Fruit fly (Drosophila melanogaster) whole organism, embryonic: ENCODE data around the gene IleRS-m.
A peak's percentile ranks its signal among the peaks of the same experiment; 100 is the strongest.

Experiments
- Ada2b ChIP-seq: fragments of 200-800 bp; sonication (Bioruptor generic); IDR thresholded peaks from 2 replicates; pipeline ENCODE4 v1.3.6; 2022; ENCODE audit warnings: missing biosample characterization, missing genetic modification characterization
- B-H1 ChIP-seq: fragments of 200-800 bp; sonication (Bioruptor generic); IDR thresholded peaks from 3 replicates; pipeline ENCODE4 v1.3.6; 2022; ENCODE audit warnings: missing biosample characterization, missing genetic modification characterization
- CG12744 ChIP-seq: fragments of 200-800 bp; sonication (Bioruptor generic); optimal IDR thresholded peaks from 2 replicates; lab custom pipeline; 2016; ENCODE audit warnings: missing biosample characterization, missing genetic modification characterization
- CG12769 ChIP-seq: fragments of 200-800 bp; sonication (Bioruptor generic); optimal IDR thresholded peaks from 2 replicates; lab custom pipeline; 2019; ENCODE audit warnings: missing biosample characterization, mild to moderate bottlenecking, missing genetic modification characterization, moderate library complexity
- CG13775 ChIP-seq: fragments of 200-800 bp; sonication (Bioruptor generic); optimal IDR thresholded peaks from 3 replicates; lab custom pipeline; 2017; ENCODE audit warnings: missing biosample characterization, mild to moderate bottlenecking, missing genetic modification characterization
- CG14710 ChIP-seq: fragments of 200-800 bp; sonication (Bioruptor generic); optimal IDR thresholded peaks from 3 replicates; lab custom pipeline; 2019; ENCODE audit warnings: missing biosample characterization, mild to moderate bottlenecking, missing genetic modification characterization, moderate library complexity
- CG14860 ChIP-seq: fragments of 200-800 bp; sonication (Bioruptor generic); IDR thresholded peaks from 3 replicates; pipeline ENCODE4 v1.3.6; 2022; ENCODE audit warnings: missing biosample characterization, missing genetic modification characterization; ENCODE audit not compliant: partially characterized antibody
- CG15696 ChIP-seq: fragments of 200-800 bp; sonication (Bioruptor generic); optimal IDR thresholded peaks from 2 replicates; lab custom pipeline; 2019; ENCODE audit warnings: missing biosample characterization, mild to moderate bottlenecking, missing genetic modification characterization, moderate library complexity
- CG1603 ChIP-seq: fragments of 200-800 bp; sonication (Bioruptor generic); optimal IDR thresholded peaks from 2 replicates; lab custom pipeline; 2019; ENCODE audit warnings: missing biosample characterization, mild to moderate bottlenecking, missing genetic modification characterization, moderate library complexity
- CG17361 ChIP-seq: fragments of 200-800 bp; sonication (Bioruptor generic); IDR thresholded peaks from 3 replicates; pipeline ENCODE4 v1.3.6; 2022; ENCODE audit warnings: missing biosample characterization, missing genetic modification characterization
- CG18262 ChIP-seq: fragments of 200-800 bp; optimal IDR thresholded peaks from 3 replicates; lab custom pipeline; 2019; ENCODE audit warnings: missing biosample characterization, mild to moderate bottlenecking, missing genetic modification characterization, moderate library complexity
- CG18599 ChIP-seq: fragments of 200-800 bp; sonication (Bioruptor generic); optimal IDR thresholded peaks from 3 replicates; lab custom pipeline; 2017; ENCODE audit warnings: missing biosample characterization, missing genetic modification characterization, mild to moderate bottlenecking, moderate library complexity, missing genetic modification reagents
- CG32767 ChIP-seq: fragments of 200-800 bp; sonication (Bioruptor generic); IDR thresholded peaks from 2 replicates; pipeline ENCODE4 v1.3.6; 2022; ENCODE audit warnings: missing biosample characterization, missing genetic modification characterization
- CG34224 ChIP-seq: fragments of 200-800 bp; sonication (Bioruptor generic); IDR thresholded peaks from 3 replicates; pipeline ENCODE4 v1.3.6; 2022; ENCODE audit warnings: missing biosample characterization, missing genetic modification characterization; ENCODE audit not compliant: partially characterized antibody
- CG34376 ChIP-seq: fragments of 200-800 bp; sonication (Bioruptor generic); optimal IDR thresholded peaks from 2 replicates; lab custom pipeline; 2018; ENCODE audit warnings: missing biosample characterization, mild to moderate bottlenecking, missing genetic modification characterization
- CG42726 ChIP-seq: fragments of 200-800 bp; sonication (Bioruptor generic); IDR thresholded peaks from 2 replicates; pipeline ENCODE4 v1.3.6; 2022; ENCODE audit warnings: missing biosample characterization, missing genetic modification characterization; ENCODE audit not compliant: partially characterized antibody
- CG9876 ChIP-seq: fragments of 200-800 bp; sonication (Bioruptor generic); optimal IDR thresholded peaks from 2 replicates; lab custom pipeline; 2016; ENCODE audit warnings: missing biosample characterization, missing genetic modification characterization
- Camta ChIP-seq: fragments of 200-800 bp; sonication (Bioruptor generic); optimal IDR thresholded peaks from 2 replicates; lab custom pipeline; 2016; ENCODE audit warnings: missing biosample characterization, missing genetic modification characterization
- Dfd ChIP-seq, 2 experiments: fragments of >200 bp; optimal IDR thresholded peaks; 2 replicates each; lab custom pipeline; 2017; ENCODE audit warnings: missing biosample characterization in 2 of 2, missing genetic modification characterization in 2 of 2
- Fer1 ChIP-seq: fragments of 200-800 bp; sonication (Bioruptor generic); optimal IDR thresholded peaks from 2 replicates; lab custom pipeline; 2017; ENCODE audit warnings: missing biosample characterization, mild to moderate bottlenecking, missing genetic modification characterization
- Gug ChIP-seq: fragments of 200-800 bp; sonication (Bioruptor generic); IDR thresholded peaks from 4 replicates; pipeline ENCODE4 v1.3.6; 2022; ENCODE audit warnings: missing biosample characterization, missing genetic modification characterization
- Lim3 ChIP-seq: fragments of 200-800 bp; sonication (Bioruptor generic); IDR thresholded peaks from 2 replicates; pipeline ENCODE4 v1.3.6; 2022; ENCODE audit warnings: missing biosample characterization, missing genetic modification characterization
- MBD-R2 ChIP-seq: fragments of 200-800 bp; sonication (Bioruptor generic); IDR thresholded peaks from 2 replicates; pipeline ENCODE4 v1.3.6; 2022; ENCODE audit warnings: missing biosample characterization, missing genetic modification characterization
- Meics ChIP-seq: fragments of 200-800 bp; sonication (Bioruptor generic); optimal IDR thresholded peaks from 2 replicates; lab custom pipeline; 2017; ENCODE audit warnings: missing biosample characterization, mild to moderate bottlenecking, missing genetic modification characterization
- Nf-YC ChIP-seq: fragments of 200-800 bp; optimal IDR thresholded peaks from 3 replicates; lab custom pipeline; 2019; ENCODE audit warnings: missing biosample characterization, mild to moderate bottlenecking, missing genetic modification characterization, moderate library complexity
- Oli ChIP-seq: fragments of 200-800 bp; sonication (Bioruptor generic); optimal IDR thresholded peaks from 2 replicates; lab custom pipeline; 2018; ENCODE audit warnings: missing biosample characterization, mild to moderate bottlenecking, missing genetic modification characterization, moderate library complexity
- Pdp1 ChIP-seq, 2 experiments: fragments of 200-800 bp; sonication (Bioruptor generic); optimal IDR thresholded peaks; 3 replicates each; lab custom pipeline; 2016; ENCODE audit warnings: missing biosample characterization in 2 of 2, missing genetic modification characterization in 2 of 2, mild to moderate bottlenecking in 1 of 2, moderate library complexity in 1 of 2
- Rx ChIP-seq: fragments of 200-800 bp; sonication (Bioruptor generic); IDR thresholded peaks from 2 replicates; pipeline ENCODE4 v1.3.6; 2022; ENCODE audit warnings: missing biosample characterization, missing genetic modification characterization
- Sin3A ChIP-seq: fragments of >200 bp; optimal IDR thresholded peaks from 2 replicates; lab custom pipeline; 2018
- ac ChIP-seq: fragments of 200-800 bp; sonication (Bioruptor generic); optimal IDR thresholded peaks from 3 replicates; lab custom pipeline; 2017; ENCODE audit warnings: missing biosample characterization, mild to moderate bottlenecking, missing genetic modification characterization
- ap ChIP-seq: fragments of 200-800 bp; sonication (Bioruptor generic); IDR thresholded peaks from 2 replicates; pipeline ENCODE4 v1.3.6; 2022; ENCODE audit warnings: missing biosample characterization, missing genetic modification characterization
- ato ChIP-seq: fragments of 200-800 bp; sonication (Bioruptor generic); IDR thresholded peaks from 2 replicates; pipeline ENCODE4 v1.3.6; 2022; ENCODE audit warnings: missing biosample characterization, missing genetic modification characterization; ENCODE audit not compliant: partially characterized antibody
- bowl ChIP-seq: fragments of 200-800 bp; sonication (Bioruptor generic); IDR thresholded peaks from 2 replicates; pipeline ENCODE4 v1.3.6; 2022; ENCODE audit warnings: missing biosample characterization, missing genetic modification characterization
- cad ChIP-seq: fragments of >200 bp; optimal IDR thresholded peaks from 2 replicates; lab custom pipeline; 2017; ENCODE audit warnings: missing biosample characterization, missing genetic modification characterization
- crc ChIP-seq: fragments of 200-800 bp; sonication (Bioruptor generic); optimal IDR thresholded peaks from 2 replicates; lab custom pipeline; 2016; ENCODE audit warnings: missing biosample characterization, missing genetic modification characterization
- ftz-f1 ChIP-seq: fragments of 200-800 bp; sonication (Bioruptor generic); optimal IDR thresholded peaks from 2 replicates; lab custom pipeline; 2016; ENCODE audit warnings: missing biosample characterization, missing genetic modification characterization
- fu2 ChIP-seq: fragments of 200-800 bp; sonication (Bioruptor generic); optimal IDR thresholded peaks from 2 replicates; lab custom pipeline; 2016; ENCODE audit warnings: missing biosample characterization, missing genetic modification characterization
- gsb ChIP-seq: fragments of 200-800 bp; sonication (Bioruptor generic); IDR thresholded peaks from 2 replicates; pipeline ENCODE4 v1.3.6; 2022; ENCODE audit warnings: missing biosample characterization, missing genetic modification characterization
- hbn ChIP-seq: fragments of 200-800 bp; sonication (Bioruptor generic); IDR thresholded peaks from 2 replicates; pipeline ENCODE4 v1.3.6; 2022; ENCODE audit warnings: missing biosample characterization, missing genetic modification characterization; ENCODE audit not compliant: partially characterized antibody
- kay ChIP-seq: fragments of 200-800 bp; sonication (Bioruptor generic); optimal IDR thresholded peaks from 2 replicates; lab custom pipeline; 2016; ENCODE audit warnings: missing biosample characterization, missing genetic modification characterization
- kni ChIP-seq: fragments of 200-800 bp; sonication (Bioruptor generic); optimal IDR thresholded peaks from 3 replicates; lab custom pipeline; 2017; ENCODE audit warnings: mild to moderate bottlenecking, missing biosample characterization, missing genetic modification reagents, missing genetic modification characterization
- lola ChIP-seq, 3 experiments: fragments of >200 bp in 2 of 3; fragments of 200-800 bp in 1 of 3; sonication (Bioruptor generic) in 1 of 3; optimal IDR thresholded peaks; 2 replicates each; lab custom pipeline; 2017 to 2019; ENCODE audit warnings: missing biosample characterization in 3 of 3, missing genetic modification characterization in 3 of 3, mild to moderate bottlenecking in 1 of 3, moderate library complexity in 1 of 3
- maf-S ChIP-seq: fragments of 200-800 bp; sonication (Bioruptor generic); optimal IDR thresholded peaks from 2 replicates; lab custom pipeline; 2016; ENCODE audit warnings: missing biosample characterization, missing genetic modification characterization
- mam ChIP-seq: fragments of 200-800 bp; sonication (Bioruptor generic); optimal IDR thresholded peaks from 3 replicates; lab custom pipeline; 2016; ENCODE audit warnings: missing biosample characterization, missing genetic modification characterization
- nmo ChIP-seq: fragments of 200-800 bp; sonication (Bioruptor generic); optimal IDR thresholded peaks from 2 replicates; lab custom pipeline; 2018; ENCODE audit warnings: missing biosample characterization, mild to moderate bottlenecking, missing genetic modification characterization, moderate library complexity
- nom ChIP-seq: fragments of 200-800 bp; sonication (Bioruptor generic); optimal IDR thresholded peaks from 2 replicates; lab custom pipeline; 2017; ENCODE audit warnings: missing biosample characterization, missing genetic modification characterization, mild to moderate bottlenecking, moderate library complexity, missing genetic modification reagents
- otp ChIP-seq: fragments of 200-800 bp; sonication (Bioruptor generic); IDR thresholded peaks from 3 replicates; pipeline ENCODE4, ENCODE4 v1.3.6; 2022; ENCODE audit warnings: missing biosample characterization, missing genetic modification characterization
- pb ChIP-seq: fragments of 200-800 bp; sonication (Bioruptor generic); optimal IDR thresholded peaks from 3 replicates; lab custom pipeline; 2016; ENCODE audit warnings: missing biosample characterization, missing genetic modification characterization
- peb ChIP-seq: fragments of 200-800 bp; sonication (Bioruptor generic); IDR thresholded peaks from 2 replicates; pipeline ENCODE4 v1.3.6; 2022; ENCODE audit warnings: missing biosample characterization, missing genetic modification characterization
- rib ChIP-seq: fragments of 200-800 bp; sonication (Bioruptor generic); IDR thresholded peaks from 2 replicates; pipeline ENCODE4 v1.3.6; 2022; ENCODE audit warnings: missing biosample characterization, missing genetic modification characterization
- sens ChIP-seq: fragments of 200-800 bp; sonication (Bioruptor generic); peaks from one replicate; lab custom pipeline; 2016; ENCODE audit warnings: missing biosample characterization, missing genetic modification characterization
- trem ChIP-seq: fragments of 200-800 bp; optimal IDR thresholded peaks from 3 replicates; lab custom pipeline; 2019; ENCODE audit warnings: missing biosample characterization, mild to moderate bottlenecking, missing genetic modification characterization, moderate library complexity

IleRS-m gene

dm6 chr3L:16090330-16090803 lies 9.7 kb upstream of the IleRS-m start, which contains the start of the genes CG5235 and ClC-c (continued):
- TF ChIP-seq Camta (GFP tag; lab: Kevin White, UChicago) (no peak), CG34224 (GFP tag; lab: Robert Waterston, UW) (peak; percentile 90), Meics (GFP tag; lab: Kevin White, UChicago) (no peak), B-H1 (GFP tag; lab: Robert Waterston, UW) (no peak), lola (GFP tag; optimal IDR thresholded peaks at IDR 0.05; lab: Kevin White, UChicago) (no peak), CG18599 (no peak), CG32767 (GFP tag; lab: Robert Waterston, UW) (no peak), nom (GFP tag; lab: Kevin White, UChicago) (no peak), nmo (GFP tag; lab: Kevin White, UChicago) (peak; percentile 26), ato (GFP tag; lab: Robert Waterston, UW) (peak; percentile 78), CG1603 (tag; lab: Kevin White, UChicago) (no peak), CG12769 (no peak), Fer1 (GFP tag; lab: Kevin White, UChicago) (peak; percentile 38), CG14710 (tag; lab: Kevin White, UChicago) (peak; percentile 45), peb (GFP tag; lab: Robert Waterston, UW) (no peak), ac (GFP tag; lab: Kevin White, UChicago) (no peak), CG34376 (peak; percentile 45), gsb (GFP tag; lab: Robert Waterston, UW) (no peak), trem (tag; lab: Kevin White, UChicago) (peak; percentile 45), CG13775 (GFP tag; lab: Kevin White, UChicago) (no peak), cad (GFP tag; lab: Kevin White, UChicago) (no peak), CG18262 (tag; lab: Kevin White, UChicago) (no peak), ftz-f1 (GFP tag; lab: Kevin White, UChicago) (no peak), crc (GFP tag; lab: Kevin White, UChicago) (no peak), pb (no peak), CG15696 (no peak), Ada2b (no peak), mam (no peak), sens (GFP tag; lab: Kevin White, UChicago) (peak; percentile 37), CG9876 (GFP tag; lab: Kevin White, UChicago) (no peak), CG12744 (no peak), Gug (GFP tag; lab: Robert Waterston, UW) (no peak), kni (GFP tag; lab: Kevin White, UChicago) (no peak), bowl (no peak), rib (peak; percentile 94), hbn (GFP tag; lab: Robert Waterston, UW) (peak; percentile 77), Pdp1 (GFP tag; optimal IDR thresholded peaks at IDR 0.05; lab: Kevin White, UChicago) (peak in 1 of 2 experiments; percentile 22), Rx (GFP tag; lab: Robert Waterston, UW) (no peak), kay (GFP tag; lab: Kevin White, UChicago) (no peak), Lim3 (GFP tag; lab: Robert Waterston, UW) (no peak), Dfd (GFP tag; optimal IDR thresholded peaks at IDR 0.05; lab: Kevin White, UChicago) (no peak), CG14860 (GFP tag; lab: Robert Waterston, UW) (peak; percentile 72), MBD-R2 (peak; percentile 56), fu2 (GFP tag; lab: Kevin White, UChicago) (no peak), ap (GFP tag; lab: Robert Waterston, UW) (no peak), otp (GFP tag; lab: Robert Waterston, UW) (no peak), maf-S (GFP tag; lab: Kevin White, UChicago) (no peak), Nf-YC (no peak), Oli (tag; lab: Kevin White, UChicago) (no peak), CG17361 (GFP tag; lab: Robert Waterston, UW) (no peak), Sin3A (lab: Kevin White, UChicago) (peak; percentile 55), CG42726 (GFP tag; lab: Robert Waterston, UW) (peak; percentile 21; the same call in 1 of the 2 replicates)
